Worm (Caenorhabditis elegans) whole organism, L4 larva: Measurements from ENCODE around the gene C08F8.3.

Experiments used
- D1046.2 ChIP-seq: fragments of 200-800 bp; sonication (Bioruptor generic); IDR thresholded peaks from 2 replicates; pipeline ENCODE4 v1.3.6; 2022; ENCODE audit warnings: missing genetic modification characterization, missing compliant biosample characterization
- F49E8.2 ChIP-seq: sonication (generic microtip); optimal IDR thresholded peaks from 2 replicates; lab custom pipeline; 2016; ENCODE audit warnings: missing compliant biosample characterization, mild to moderate bottlenecking, missing genetic modification characterization, borderline replicate concordance
- Y48G9A.11 ChIP-seq: fragments of 200-800 bp; sonication (Bioruptor generic); IDR thresholded peaks from 2 replicates; pipeline ENCODE4 v1.3.6; 2022; ENCODE audit warnings: missing genetic modification reagents, missing genetic modification characterization, missing compliant biosample characterization
- Y5F2A.4 ChIP-seq: fragments of 200-800 bp; sonication (Bioruptor generic); optimal IDR thresholded peaks from 2 replicates; lab custom pipeline; 2018; ENCODE audit warnings: mild to moderate bottlenecking, missing genetic modification characterization, missing compliant biosample characterization
- aha-1 ChIP-seq: fragments of 150-350 bp; peaks from one replicate; lab custom pipeline; 2014; ENCODE audit warnings: missing biosample characterization, missing genetic modification characterization
- ama-1 ChIP-seq: fragments of 150-350 bp; optimal IDR thresholded peaks from 2 replicates; lab custom pipeline; 2014; ENCODE audit warnings: inconsistent platforms, mixed read lengths
- attf-4 ChIP-seq: sonication (generic microtip); optimal IDR thresholded peaks from 3 replicates; lab custom pipeline; 2017; ENCODE audit warnings: missing biosample characterization, missing genetic modification characterization
- ceh-28 ChIP-seq: fragments of 150-350 bp; optimal IDR thresholded peaks from 2 replicates; lab custom pipeline; 2014; ENCODE audit warnings: missing biosample characterization, missing genetic modification reagents, missing genetic modification characterization
- ceh-32 ChIP-seq: sonication (generic microtip); optimal IDR thresholded peaks from 2 replicates; lab custom pipeline; 2016; ENCODE audit warnings: mild to moderate bottlenecking, missing genetic modification characterization, missing compliant biosample characterization; ENCODE audit not compliant: poor library complexity
- ces-1 ChIP-seq: fragments of 150-350 bp; sonication (generic microtip); optimal IDR thresholded peaks from 4 replicates; lab custom pipeline; 2014; ENCODE audit warnings: missing biosample characterization, missing genetic modification reagents, missing genetic modification characterization
- ctbp-1 ChIP-seq: fragments of 200-800 bp; sonication (Bioruptor generic); IDR thresholded peaks from 2 replicates; pipeline ENCODE4 v1.3.6; 2022; ENCODE audit warnings: missing genetic modification reagents, missing genetic modification characterization, missing compliant biosample characterization
- daf-8 ChIP-seq: fragments of 200-800 bp; sonication (Bioruptor generic); IDR thresholded peaks from 2 replicates; pipeline ENCODE4 v1.3.6; 2022; ENCODE audit warnings: missing genetic modification characterization, missing compliant biosample characterization
- dmd-9 ChIP-seq: fragments of 200-800 bp; sonication (Bioruptor generic); IDR thresholded peaks from 2 replicates; pipeline ENCODE4 v1.3.6; 2022; ENCODE audit warnings: missing genetic modification reagents, missing genetic modification characterization, missing compliant biosample characterization
- egl-27 ChIP-seq: sonication (generic microtip); optimal IDR thresholded peaks from 3 replicates; lab custom pipeline; 2017; ENCODE audit warnings: missing biosample characterization, missing genetic modification reagents, missing genetic modification characterization
- egl-43 ChIP-seq: fragments of 200-800 bp; sonication (Bioruptor generic); IDR thresholded peaks from 2 replicates; pipeline ENCODE4 v1.3.6; 2022; ENCODE audit warnings: missing genetic modification reagents, missing genetic modification characterization, missing compliant biosample characterization
- fkh-10 ChIP-seq: fragments of 150-350 bp; optimal IDR thresholded peaks from 2 replicates; lab custom pipeline; 2014; ENCODE audit warnings: missing biosample characterization, missing genetic modification reagents, missing genetic modification characterization
- hlh-30 ChIP-seq: sonication (generic microtip); optimal IDR thresholded peaks from 2 replicates; lab custom pipeline; 2017; ENCODE audit warnings: antibody characterized with exemption, mild to moderate bottlenecking, missing genetic modification characterization, missing compliant biosample characterization; ENCODE audit not compliant: insufficient read depth
- jun-1 ChIP-seq: fragments of 150-350 bp; optimal IDR thresholded peaks from 2 replicates; lab custom pipeline; 2014; ENCODE audit warnings: missing biosample characterization, missing genetic modification reagents, missing genetic modification characterization
- lsy-2 ChIP-seq, 2 experiments: fragments of 150-350 bp in 1 of 2; sonication (generic microtip) in 1 of 2; optimal IDR thresholded peaks; 2 replicates each; lab custom pipeline; 2014 to 2017; ENCODE audit warnings: missing biosample characterization in 2 of 2, missing genetic modification characterization in 2 of 2
- madf-5 ChIP-seq, 2 experiments: fragments of 200-800 bp; sonication (Bioruptor generic); IDR thresholded peaks; 2 replicates each; pipeline ENCODE4 v1.3.6; 2022; ENCODE audit warnings: missing compliant biosample characterization in 2 of 2, missing genetic modification characterization in 2 of 2
- mxl-3 ChIP-seq: fragments of 200-800 bp; sonication (Bioruptor generic); optimal IDR thresholded peaks from 2 replicates; lab custom pipeline; 2018; ENCODE audit warnings: mild to moderate bottlenecking, missing genetic modification characterization, missing compliant biosample characterization
- nhr-237 ChIP-seq: sonication (generic microtip); optimal IDR thresholded peaks from 2 replicates; lab custom pipeline; 2017; ENCODE audit warnings: missing biosample characterization, missing genetic modification characterization
- nhr-28 ChIP-seq: fragments of 150-350 bp; optimal IDR thresholded peaks from 2 replicates; lab custom pipeline; 2014; ENCODE audit warnings: missing biosample characterization, missing genetic modification characterization
- nhr-41 ChIP-seq: fragments of 200-800 bp; sonication (Bioruptor generic); IDR thresholded peaks from 2 replicates; pipeline ENCODE4 v1.3.6; 2022; ENCODE audit warnings: missing genetic modification reagents, missing genetic modification characterization, missing compliant biosample characterization
- nhr-42 ChIP-seq: fragments of 200-800 bp; sonication (Bioruptor generic); IDR thresholded peaks from 2 replicates; pipeline ENCODE4 v1.3.6; 2022; ENCODE audit warnings: missing genetic modification characterization, missing compliant biosample characterization
- nhr-6 ChIP-seq: fragments of 150-350 bp; optimal IDR thresholded peaks from 2 replicates; lab custom pipeline; 2014; ENCODE audit warnings: missing biosample characterization, missing genetic modification characterization
- nhr-77 ChIP-seq: fragments of 150-350 bp; optimal IDR thresholded peaks from 2 replicates; lab custom pipeline; 2014; ENCODE audit warnings: missing biosample characterization, missing genetic modification characterization
- pha-4 ChIP-seq, 2 experiments: fragments of 150-350 bp in 1 of 2; fragments of 200-800 bp in 1 of 2; sonication (Bioruptor generic) in 1 of 2; IDR thresholded peaks in 1 of 2; optimal IDR thresholded peaks in 1 of 2; 2 replicates each; pipeline versions ENCODE4 v1.3.6 to Lab custom; 2014 to 2022; ENCODE audit warnings: missing genetic modification characterization in 2 of 2, missing genetic modification reagents in 2 of 2, missing biosample characterization in 1 of 2, missing compliant biosample characterization in 1 of 2
- sdz-12 ChIP-seq: fragments of 200-800 bp; sonication (Bioruptor generic); optimal IDR thresholded peaks from 2 replicates; lab custom pipeline; 2018; ENCODE audit warnings: mild to moderate bottlenecking, missing genetic modification characterization, missing compliant biosample characterization
- set-16 ChIP-seq: fragments of 200-800 bp; sonication (Bioruptor generic); IDR thresholded peaks from 2 replicates; pipeline ENCODE4 v1.3.6; 2022; ENCODE audit warnings: missing genetic modification reagents, missing genetic modification characterization, missing compliant biosample characterization
- skn-1 ChIP-seq: fragments of 150-350 bp; optimal IDR thresholded peaks from 2 replicates; lab custom pipeline; 2014; ENCODE audit warnings: missing biosample characterization, missing genetic modification characterization
- tag-97 ChIP-seq: fragments of 200-800 bp; sonication (Bioruptor generic); IDR thresholded peaks from 2 replicates; pipeline ENCODE4 v1.3.6; 2022; ENCODE audit warnings: missing genetic modification characterization, missing compliant biosample characterization
- unc-130 ChIP-seq: sonication (generic microtip); optimal IDR thresholded peaks from 2 replicates; lab custom pipeline; 2016; ENCODE audit warnings: missing genetic modification reagents, missing genetic modification characterization, missing compliant biosample characterization
- unc-62 ChIP-seq, 3 experiments: fragments of 150-350 bp in 1 of 3; sonication (generic microtip); optimal IDR thresholded peaks in 2 of 3; peaks in 1 of 3; 1 replicate in 1 of 3; 2 replicates in 2 of 3; lab custom pipeline; 2014 to 2017; ENCODE audit warnings: missing biosample characterization in 3 of 3, missing genetic modification characterization in 3 of 3, missing genetic modification reagents in 3 of 3, missing genotype in 1 of 3
- vab-7 ChIP-seq: fragments of 200-800 bp; sonication (Bioruptor generic); IDR thresholded peaks from 2 replicates; pipeline ENCODE4 v1.3.6; 2022; ENCODE audit warnings: missing genetic modification reagents, missing genetic modification characterization, missing compliant biosample characterization
- zfp-3 ChIP-seq: fragments of 200-800 bp; sonication (Bioruptor generic); conservative IDR thresholded peaks from 2 replicates; pipeline ENCODE4 v1.3.6; 2022; ENCODE audit warnings: missing genetic modification reagents, missing genetic modification characterization, missing compliant biosample characterization
- zip-2 ChIP-seq: fragments of 150-350 bp; optimal IDR thresholded peaks from 2 replicates; lab custom pipeline; 2014; ENCODE audit warnings: missing biosample characterization, missing genetic modification characterization
- ztf-11 ChIP-seq: fragments of 150-350 bp; optimal IDR thresholded peaks from 2 replicates; lab custom pipeline; 2014; ENCODE audit warnings: missing biosample characterization, missing genetic modification characterization

Gene C08F8.3

ce11 chrIV:11149454-11150163 is 5.2 kb upstream of the C08F8.3 start, which contains the start of the genes F01G4.6 and pfd-1 (continued):
- TF ChIP-seq pha-4 (GFP tag; IDR thresholded peaks at IDR 0.05; lab: Robert Waterston, UW) (peak; percentile 85), pha-4 (tag; optimal IDR thresholded peaks at IDR 0.05; lab: Kevin White, UChicago) (peak; percentile 74), jun-1 (peak; percentile 83), vab-7 (GFP tag; lab: Robert Waterston, UW) (peak; percentile 55; the same call in 1 of the 2 replicates), egl-43 (GFP tag; lab: Robert Waterston, UW) (0 out of 2 replicates have a peak, but pooled peaks have one; percentile 56), Y48G9A.11 (GFP tag; lab: Robert Waterston, UW) (no peak), skn-1 (tag; lab: Kevin White, UChicago) (no peak), mxl-3 (GFP tag; lab: Kevin White, UChicago) (peak; percentile 48), ces-1 (GFP tag; lab: Kevin White, UChicago) (peak; percentile 24), fkh-10 (GFP tag; lab: Kevin White, UChicago) (peak; percentile 67), egl-27 (tag; lab: Kevin White, UChicago) (no peak), daf-8 (GFP tag; lab: Robert Waterston, UW) (no peak), madf-5 (GFP tag; IDR thresholded peaks at IDR 0.05; lab: Robert Waterston, UW) (no peak), lsy-2 (tag; optimal IDR thresholded peaks at IDR 0.05; lab: Kevin White, UChicago) (peak; percentile 96 to 99), ceh-28 (tag; lab: Kevin White, UChicago) (no peak), F49E8.2 (tag; lab: Kevin White, UChicago) (no peak), sdz-12 (GFP tag; lab: Kevin White, UChicago) (peak; percentile 30), unc-130 (peak; percentile 24), attf-4 (no peak), Y5F2A.4 (no peak), D1046.2 (GFP tag; lab: Robert Waterston, UW) (no peak), nhr-41 (GFP tag; lab: Robert Waterston, UW) (no peak)

DNA sequence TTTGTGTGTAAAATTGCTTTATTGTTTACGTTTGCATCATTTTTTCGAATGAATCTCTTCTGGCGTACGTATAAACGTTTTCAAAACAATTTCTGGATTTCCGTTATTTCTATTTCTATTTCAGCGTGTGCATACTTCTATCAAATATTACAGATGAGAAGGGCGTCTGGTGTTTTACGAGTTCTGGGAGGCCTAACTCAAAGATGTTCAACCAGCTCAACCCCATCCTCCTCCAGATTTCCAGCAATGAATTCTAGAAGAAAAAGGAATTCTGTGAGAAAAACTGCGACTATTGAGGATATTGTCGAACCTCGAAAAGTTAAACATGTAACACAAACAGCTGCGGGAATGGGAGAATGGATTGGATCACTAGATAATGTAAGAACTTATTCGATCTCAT is 4.0 kb upstream of the C08F8.3 start, which contains the start of gene C08F8.2:
TSS of gene C08F8.2 (plus strand) at position 154 of the 400 bp plus-strand sequence.
- TF ChIP-seq F49E8.2 (tag; lab: Kevin White, UChicago) = no peak
- TF ChIP-seq set-16 (GFP tag; lab: Robert Waterston, UW) = no peak
- TF ChIP-seq tag-97 = no peak
- peak in 1 of 2 experiments; percentile 25 for TF ChIP-seq unc-62 (GFP tag; optimal IDR thresholded peaks at IDR 0.05 in 1 of 2; lab: Kevin White, UChicago)
- TF ChIP-seq unc-62 (tag; optimal IDR thresholded peaks at IDR 0.05; lab: Kevin White, UChicago) = no peak
- TF ChIP-seq ama-1 (lab: Kevin White, UChicago) = peak; percentile 67
- TF ChIP-seq nhr-41 (GFP tag; lab: Robert Waterston, UW) = no peak
- no peak for TF ChIP-seq ztf-11 (tag; lab: Kevin White, UChicago)
- TF ChIP-seq nhr-42 = no peak
- TF ChIP-seq nhr-77 = no peak
- TF ChIP-seq zip-2 (tag; lab: Kevin White, UChicago) = no peak
- no peak for TF ChIP-seq nhr-6 (tag; lab: Kevin White, UChicago)
- no peak for TF ChIP-seq nhr-237 (tag; lab: Kevin White, UChicago)
- no peak for TF ChIP-seq nhr-28
- no peak for TF ChIP-seq madf-5 (GFP tag; IDR thresholded peaks at IDR 0.05; lab: Robert Waterston, UW)
- no peak for TF ChIP-seq ceh-32
- TF ChIP-seq ctbp-1 (GFP tag; lab: Robert Waterston, UW) = no peak
- no peak for TF ChIP-seq dmd-9 (GFP tag; lab: Robert Waterston, UW)
- no peak for TF ChIP-seq hlh-30 (tag; lab: Kevin White, UChicago)
- TF ChIP-seq zfp-3 (GFP tag; lab: Robert Waterston, UW) = 0 out of 2 replicates have a peak, but pooled peaks have one; percentile 59
- no peak for TF ChIP-seq aha-1 (tag; lab: Kevin White, UChicago)
- no peak for TF ChIP-seq vab-7 (GFP tag; lab: Robert Waterston, UW)
